Fruit fly (Drosophila melanogaster): ENCODE measurements around the gene tna.

Gene tna

dm6 chr3L:10885711-10886272 is 50.5 kb downstream of the tna start (continued):
- TF ChIP-seq CG1792 (GFP tag; optimal IDR thresholded peaks at IDR 0.05), result no peak
- TF ChIP-seq CG10321 (GFP tag; IDR thresholded peaks at IDR 0.05), result peak; percentile 71; the same call in 1 of the 2 replicates
- TF ChIP-seq MTF-1 (GFP tag; optimal IDR thresholded peaks at IDR 0.05; ENCODE audit: borderline replicate concordance), result no peak
- TF ChIP-seq trem (tag; optimal IDR thresholded peaks at IDR 0.05), result peak; percentile 37
- TF ChIP-seq YL-1 (GFP tag; optimal IDR thresholded peaks at IDR 0.05), result peak; percentile 46
- TF ChIP-seq HmgZ (tag; optimal IDR thresholded peaks at IDR 0.05), result peak; percentile 20
- peak; percentile 32 for TF ChIP-seq CG10267 (tag; optimal IDR thresholded peaks at IDR 0.05)
- TF ChIP-seq CG32532 (GFP tag; IDR thresholded peaks at IDR 0.05), result peak; percentile 48; the same call in 1 of the 2 replicates
- peak; percentile 63 for TF ChIP-seq MESR4 (GFP tag; optimal IDR thresholded peaks at IDR 0.05)
- peak; percentile 96 for TF ChIP-seq CTCF (GFP tag; optimal IDR thresholded peaks at IDR 0.05)
- no peak for TF ChIP-seq GATAe (GFP tag; conservative IDR thresholded peaks at IDR 0.05)
- TF ChIP-seq Med (GFP tag), result peak; percentile 51
- peak; percentile 12 for TF ChIP-seq phol (tag; optimal IDR thresholded peaks at IDR 0.05)
- no peak for TF ChIP-seq cad (GFP tag; optimal IDR thresholded peaks at IDR 0.05)
- TF ChIP-seq CG10543 (GFP tag; optimal IDR thresholded peaks at IDR 0.05), result no peak
- TF ChIP-seq sob (GFP tag; IDR thresholded peaks at IDR 0.05), result peak; percentile 34; the same call in 1 of the 2 replicates
- peak; percentile 30; the same call in 2 of the 3 replicates for TF ChIP-seq knrl (GFP tag; IDR thresholded peaks at IDR 0.05; ENCODE audit: partially characterized antibody)
- TF ChIP-seq CG17912 (GFP tag; optimal IDR thresholded peaks at IDR 0.05), result peak; percentile 30
- no peak for TF ChIP-seq NfI (GFP tag; optimal IDR thresholded peaks at IDR 0.05)
- TF ChIP-seq crp (GFP tag; optimal IDR thresholded peaks at IDR 0.05), result peak; percentile 61 to 94
- TF ChIP-seq Dp (GFP tag; optimal IDR thresholded peaks at IDR 0.05), result peak; percentile 87
- peak; percentile 93 for TF ChIP-seq MBD-R2 (GFP tag; IDR thresholded peaks at IDR 0.05)
- no peak for TF ChIP-seq ash1 (GFP tag; optimal IDR thresholded peaks at IDR 0.05)
- peak; percentile 78 for TF ChIP-seq CG1832 (GFP tag; optimal IDR thresholded peaks at IDR 0.05)
- peak; percentile 19; the same call in 1 of the 2 replicates for TF ChIP-seq vvl (GFP tag; IDR thresholded peaks at IDR 0.05)
- TF ChIP-seq Pdp1 (GFP tag; optimal IDR thresholded peaks at IDR 0.05), result peak in 1 of 2 experiments; percentile 91
- TF ChIP-seq nmo (GFP tag; optimal IDR thresholded peaks at IDR 0.05), result peak; percentile 19
- TF ChIP-seq hkb (optimal IDR thresholded peaks at IDR 0.05), result no peak
- TF ChIP-seq hkb (GFP tag; IDR thresholded peaks at IDR 0.05), result peak; percentile 17; the same call in 1 of the 2 replicates
- peak; percentile 26; the same call in 1 of the 2 replicates for TF ChIP-seq slbo (GFP tag; IDR thresholded peaks at IDR 0.05)
- TF ChIP-seq Dref (GFP tag; IDR thresholded peaks at IDR 0.05), result no peak
- TF ChIP-seq dm (GFP tag; optimal IDR thresholded peaks at IDR 0.05), result peak; percentile 20

DNA sequence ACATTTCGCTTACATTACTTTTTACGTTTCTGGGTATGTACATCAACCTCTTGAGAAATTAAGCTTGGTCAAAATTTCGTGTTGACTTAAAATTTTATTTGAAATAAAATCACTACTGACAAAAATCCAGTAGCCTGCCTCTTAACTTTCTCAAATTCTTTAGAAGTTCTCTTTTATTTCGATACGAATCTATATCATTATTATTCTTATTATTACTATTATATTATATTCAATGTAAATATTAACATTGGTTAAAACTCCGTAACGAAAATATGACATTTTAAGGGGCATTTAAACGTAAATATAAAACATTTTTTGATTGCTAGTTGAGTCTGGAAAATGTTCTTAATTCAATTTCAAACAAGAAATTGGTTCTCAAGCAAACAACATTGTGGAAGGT is 51.0 kb downstream of the tna start, which contains the start of gene OXA1L:
Gene OXA1L, minus strand, starts transcription at position 101 of the 400 bp plus-strand sequence.
- no peak for TF ChIP-seq bigmax (GFP tag; optimal IDR thresholded peaks at IDR 0.05)
- no peak for TF ChIP-seq kni (GFP tag; optimal IDR thresholded peaks at IDR 0.05)
- TF ChIP-seq Nf-YC (tag; optimal IDR thresholded peaks at IDR 0.05), result no peak
- no peak for TF ChIP-seq CG11560 (tag; IDR thresholded peaks at IDR 0.05)
- no peak for TF ChIP-seq CG43689 (GFP tag; IDR thresholded peaks at IDR 0.05)
- TF ChIP-seq CG2129 (GFP tag; IDR thresholded peaks at IDR 0.05; ENCODE audit: partially characterized antibody), result no peak
- TF ChIP-seq CrebB (tag; optimal IDR thresholded peaks at IDR 0.05), result no peak
- TF ChIP-seq pzg (GFP tag; optimal IDR thresholded peaks at IDR 0.05), result no peak
- TF ChIP-seq Side (GFP tag; optimal IDR thresholded peaks at IDR 0.05), result no peak
- no peak for TF ChIP-seq ham (GFP tag; IDR thresholded peaks at IDR 0.05)
- TF ChIP-seq Meics (GFP tag; optimal IDR thresholded peaks at IDR 0.05), result no peak
- TF ChIP-seq CG8359 (GFP tag; optimal IDR thresholded peaks at IDR 0.05; ENCODE audit: borderline replicate concordance), result no peak
- TF ChIP-seq Six4 (GFP tag; optimal IDR thresholded peaks at IDR 0.05), result no peak
- TF ChIP-seq CG6272 (GFP tag; IDR thresholded peaks at IDR 0.05), result no peak
- TF ChIP-seq ato (GFP tag; IDR thresholded peaks at IDR 0.05; ENCODE audit: partially characterized antibody), result no peak
- TF ChIP-seq nom (GFP tag; optimal IDR thresholded peaks at IDR 0.05), result no peak
- TF ChIP-seq GATAe (GFP tag; conservative IDR thresholded peaks at IDR 0.05), result no peak
- no peak for TF ChIP-seq CG18619 (GFP tag; optimal IDR thresholded peaks at IDR 0.05)
- TF ChIP-seq Neu2 (GFP tag; optimal IDR thresholded peaks at IDR 0.05; ENCODE audit: borderline replicate concordance), result no peak
- TF ChIP-seq Bgb (GFP tag; IDR thresholded peaks at IDR 0.05; ENCODE audit: partially characterized antibody), result no peak

All from whole organism, embryonic.